Fruit fly (Drosophila melanogaster): Measurements from ENCODE around the gene skd.

Gene skd

dm6 chr3L:21026025-21026916 is 963 bp downstream of the skd start (continued):
- TF ChIP-seq odd (GFP tag; optimal IDR thresholded peaks at IDR 0.05) (no peak), gem (tag; optimal IDR thresholded peaks at IDR 0.05) (peak; percentile 41), inv (GFP tag; IDR thresholded peaks at IDR 0.05; ENCODE audit: partially characterized antibody) (no peak), CG7928 (GFP tag; optimal IDR thresholded peaks at IDR 0.05) (no peak), knrl (GFP tag; IDR thresholded peaks at IDR 0.05; ENCODE audit: partially characterized antibody) (no peak), yki (optimal IDR thresholded peaks at IDR 0.05) (peak; percentile 96), CG5245 (GFP tag; optimal IDR thresholded peaks at IDR 0.05) (no peak), CG18764 (GFP tag; optimal IDR thresholded peaks at IDR 0.05) (no peak), esg (GFP tag; conservative IDR thresholded peaks at IDR 0.05) (no peak), sd (tag; optimal IDR thresholded peaks at IDR 0.05) (peak; percentile 93), ems (GFP tag; optimal IDR thresholded peaks at IDR 0.05) (no peak), HLH3B (GFP tag; IDR thresholded peaks at IDR 0.05) (no peak), CG18262 (tag; optimal IDR thresholded peaks at IDR 0.05) (no peak), ken (GFP tag; IDR thresholded peaks at IDR 0.05) (no peak), CG7987 (GFP tag; optimal IDR thresholded peaks at IDR 0.05) (no peak), ttk (GFP tag; IDR thresholded peaks at IDR 0.05) (no peak; the same call in 1 of the 2 replicates), ssp (GFP tag; IDR thresholded peaks at IDR 0.05) (no peak), CG11398 (GFP tag; optimal IDR thresholded peaks at IDR 0.05) (no peak), Awh (GFP tag; IDR thresholded peaks at IDR 0.05) (no peak), CG2875 (GFP tag; optimal IDR thresholded peaks at IDR 0.05) (no peak), Sin3A (optimal IDR thresholded peaks at IDR 0.05) (no peak), CG1647 (GFP tag; optimal IDR thresholded peaks at IDR 0.05) (no peak), CG5953 (GFP tag; IDR thresholded peaks at IDR 0.05) (no peak), CG9932 (GFP tag; IDR thresholded peaks at IDR 0.05) (peak; percentile 41; the same call in 1 of the 2 replicates), dan (GFP tag; IDR thresholded peaks at IDR 0.05) (no peak), Atf6 (GFP tag; IDR thresholded peaks at IDR 0.05) (peak; percentile 36; the same call in 1 of the 2 replicates), disco-r (GFP tag; optimal IDR thresholded peaks at IDR 0.05) (no peak), Hmr (GFP tag; optimal IDR thresholded peaks at IDR 0.05) (no peak), CG1529 (GFP tag; optimal IDR thresholded peaks at IDR 0.05) (no peak), bbx (GFP tag; IDR thresholded peaks at IDR 0.05; ENCODE audit: partially characterized antibody) (0 out of 2 replicates have a peak, but pooled peaks have one; percentile 32), kni (GFP tag; optimal IDR thresholded peaks at IDR 0.05) (peak; percentile 37), CG6175 (GFP tag; IDR thresholded peaks at IDR 0.05) (no peak), Neu2 (GFP tag; optimal IDR thresholded peaks at IDR 0.05; ENCODE audit: borderline replicate concordance) (no peak), CG4707 (GFP tag; optimal IDR thresholded peaks at IDR 0.05) (no peak), emc (GFP tag; optimal IDR thresholded peaks at IDR 0.05) (no peak), Dll (GFP tag; IDR thresholded peaks at IDR 0.05; ENCODE audit: partially characterized antibody) (peak; percentile 53; the same call in 3 of the 4 replicates), slp2 (GFP tag; optimal IDR thresholded peaks at IDR 0.05) (no peak), Meics (GFP tag; optimal IDR thresholded peaks at IDR 0.05) (peak; percentile 32), CG5180 (GFP tag; optimal IDR thresholded peaks at IDR 0.05) (no peak), chinmo (GFP tag; IDR thresholded peaks at IDR 0.05; ENCODE audit: partially characterized antibody) (peak; percentile 97), eyg (GFP tag; optimal IDR thresholded peaks at IDR 0.05) (no peak), Taf1 (GFP tag; IDR thresholded peaks at IDR 0.05) (no peak), dpn (GFP tag; optimal IDR thresholded peaks at IDR 0.05) (no peak), vfl (GFP tag; optimal IDR thresholded peaks at IDR 0.05) (no peak), eve (GFP tag; optimal IDR thresholded peaks at IDR 0.05) (no peak), fu2 (GFP tag; optimal IDR thresholded peaks at IDR 0.05) (no peak), fd96Cb (tag; optimal IDR thresholded peaks at IDR 0.05) (no peak), CG17359 (tag; optimal IDR thresholded peaks at IDR 0.05) (no peak), CG15011 (GFP tag; optimal IDR thresholded peaks at IDR 0.05) (no peak), bcd (GFP tag; optimal IDR thresholded peaks at IDR 0.05) (no peak)
